Worm (Caenorhabditis elegans) whole organism, L2 larva: ENCODE results near the gene dhhc-14.

ENCODE experiments used
- blmp-1 ChIP-seq: sonication (generic microtip); optimal IDR thresholded peaks from 2 replicates; lab custom pipeline; 2017; ENCODE audit warnings: missing genetic modification characterization, mild to moderate bottlenecking, missing compliant biosample characterization, antibody characterized with exemption, moderate library complexity; ENCODE audit not compliant: insufficient read depth
- egl-27 ChIP-seq: sonication (generic microtip); optimal IDR thresholded peaks from 3 replicates; lab custom pipeline; 2017; ENCODE audit warnings: missing biosample characterization, missing genetic modification reagents, missing genetic modification characterization
- lin-39 ChIP-seq: fragments of 150-350 bp; optimal IDR thresholded peaks from 2 replicates; lab custom pipeline; 2014; ENCODE audit warnings: missing biosample characterization, missing genetic modification reagents, missing genetic modification characterization
- mdl-1 ChIP-seq, 2 experiments: fragments of 150-350 bp in 1 of 2; sonication (generic microtip) in 1 of 2; optimal IDR thresholded peaks; 2 replicates each; lab custom pipeline; 2017; ENCODE audit warnings: missing biosample characterization in 2 of 2, missing genetic modification characterization in 2 of 2
- nhr-237 ChIP-seq: fragments of 150-350 bp; optimal IDR thresholded peaks from 2 replicates; lab custom pipeline; 2014; ENCODE audit warnings: missing biosample characterization, missing genetic modification characterization
- unc-39 ChIP-seq: fragments of 150-350 bp; optimal IDR thresholded peaks from 2 replicates; lab custom pipeline; 2014; ENCODE audit warnings: missing biosample characterization, missing genetic modification characterization
- unc-62 ChIP-seq: fragments of 150-350 bp; optimal IDR thresholded peaks from 2 replicates; lab custom pipeline; 2014; ENCODE audit warnings: missing biosample characterization, missing genetic modification reagents, missing genetic modification characterization
- zag-1 ChIP-seq: fragments of 150-350 bp; optimal IDR thresholded peaks from 2 replicates; lab custom pipeline; 2014; ENCODE audit warnings: missing biosample characterization, missing genetic modification characterization

DNA sequence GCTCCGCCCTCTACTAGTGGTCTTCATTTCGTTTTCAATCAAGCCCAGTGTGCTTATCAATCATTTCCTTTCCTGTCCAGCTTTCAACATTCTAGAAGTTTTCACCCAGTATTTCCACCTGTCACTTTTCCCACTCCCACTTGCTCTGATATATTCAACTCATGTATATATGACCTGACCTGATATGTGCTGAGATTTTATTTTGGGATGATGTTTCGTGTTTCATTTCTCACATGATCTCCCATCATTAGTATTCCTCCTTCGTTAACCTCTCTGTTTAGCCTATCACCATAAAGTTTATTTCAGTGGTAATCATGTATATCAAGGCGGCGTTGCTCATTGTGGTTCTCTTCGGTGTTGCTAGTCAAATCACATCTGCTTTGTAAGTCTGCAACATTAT is 40.8 kb downstream of the dhhc-14 start, which contains the start of gene nlp-7:
- TF ChIP-seq mdl-1 (tag; optimal IDR thresholded peaks at IDR 0.05; lab: Kevin White, UChicago) (no peak), lin-39 (tag; lab: Kevin White, UChicago) (no peak), unc-62 (GFP tag; lab: Kevin White, UChicago) (no peak), zag-1 (no peak), nhr-237 (tag; lab: Kevin White, UChicago) (no peak), unc-39 (no peak), blmp-1 (tag; lab: Kevin White, UChicago) (no peak), egl-27 (tag; lab: Kevin White, UChicago) (no peak)
